Worm (Caenorhabditis elegans) whole organism, early embryonic: ENCODE data around the gene hrpl-1.

Experiments used
- B0310.2 ChIP-seq: sonication (generic microtip); optimal IDR thresholded peaks from 2 replicates; lab custom pipeline; 2016; ENCODE audit warnings: mild to moderate bottlenecking, missing genetic modification characterization, missing compliant biosample characterization
- aly-1 ChIP-seq: sonication (generic microtip); optimal IDR thresholded peaks from 2 replicates; lab custom pipeline; 2016; ENCODE audit warnings: missing genetic modification characterization, missing compliant biosample characterization
- ama-1 ChIP-seq: fragments of 150-350 bp; optimal IDR thresholded peaks from 2 replicates; lab custom pipeline; 2014
- tbx-11 ChIP-seq: fragments of 200-800 bp; sonication (Bioruptor generic); IDR thresholded peaks from 2 replicates; pipeline ENCODE4 v1.3.6; 2022; ENCODE audit warnings: missing genetic modification characterization, missing compliant biosample characterization
- tbx-37 ChIP-seq: fragments of 200-800 bp; sonication (Bioruptor generic); conservative IDR thresholded peaks from 2 replicates; pipeline ENCODE4 v1.3.6; 2022; ENCODE audit warnings: missing genetic modification reagents, missing genetic modification characterization, missing compliant biosample characterization

- no peak for TF ChIP-seq B0310.2
- no peak for TF ChIP-seq aly-1
- TF ChIP-seq tbx-37, result no peak
- TF ChIP-seq ama-1 (lab: Kevin White, UChicago), result no peak
- no peak for TF ChIP-seq tbx-11
These were observed 1.0 kb upstream of the hrpl-1 start, which contains the start of gene C44B7.11 for ce11 chrII:6897507-6897906.
